Worm (Caenorhabditis elegans) whole organism, midembryonic: ENCODE results near the gene D2089.3.

Experiments used
- cog-1 ChIP-seq: sonication (generic microtip); optimal IDR thresholded peaks from 2 replicates; lab custom pipeline; 2016; ENCODE audit warnings: missing genetic modification characterization, missing compliant biosample characterization
- ref-1 ChIP-seq: fragments of 200-800 bp; sonication (Bioruptor generic); conservative IDR thresholded peaks from 2 replicates; pipeline ENCODE4 v1.3.6; 2022; ENCODE audit warnings: missing genetic modification reagents, missing genetic modification characterization, missing compliant biosample characterization

DNA sequence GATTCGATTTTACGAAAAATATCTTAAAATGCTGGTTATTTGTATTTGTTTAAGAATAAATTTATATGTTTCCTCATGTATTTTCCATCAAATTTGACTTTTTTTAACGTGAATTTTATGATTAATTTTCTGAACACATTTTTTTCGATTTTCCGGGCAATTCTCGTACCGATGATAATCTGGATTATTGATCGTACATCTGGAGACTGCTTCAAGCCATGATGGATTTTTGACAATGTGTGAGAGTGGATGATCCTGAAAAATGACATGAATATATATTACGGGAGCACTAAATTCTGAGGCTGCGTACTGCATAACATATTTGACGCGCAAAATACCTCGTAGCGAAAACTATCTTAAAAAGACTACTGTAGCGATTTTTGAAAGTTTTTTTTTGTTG, 10.5 kb downstream of the D2089.3 start:
- TF ChIP-seq cog-1: no peak
- TF ChIP-seq ref-1 (GFP tag; lab: Robert Waterston, UW): no peak
